Fruit fly (Drosophila melanogaster) whole organism, pupa: ENCODE data around the gene CG18223.

ENCODE experiments used
- CG32121 ChIP-seq: fragments of 200-800 bp; sonication (Bioruptor generic); IDR thresholded peaks from 2 replicates; pipeline ENCODE4 v1.3.6; 2022; ENCODE audit warnings: missing biosample characterization, missing genetic modification characterization
- CG8159 ChIP-seq: fragments of 200-800 bp; sonication (Bioruptor generic); optimal IDR thresholded peaks from 3 replicates; lab custom pipeline; 2018; ENCODE audit warnings: missing biosample characterization, mild to moderate bottlenecking, missing genetic modification characterization, moderate library complexity
- CG8301 ChIP-seq: fragments of 200-800 bp; sonication (Bioruptor generic); optimal IDR thresholded peaks from 2 replicates; lab custom pipeline; 2018; ENCODE audit warnings: missing biosample characterization, mild to moderate bottlenecking, missing genetic modification characterization
- Pif1A ChIP-seq: fragments of 200-800 bp; sonication (Bioruptor generic); optimal IDR thresholded peaks from 3 replicates; lab custom pipeline; 2016; ENCODE audit warnings: missing biosample characterization, missing genetic modification characterization

DNA sequence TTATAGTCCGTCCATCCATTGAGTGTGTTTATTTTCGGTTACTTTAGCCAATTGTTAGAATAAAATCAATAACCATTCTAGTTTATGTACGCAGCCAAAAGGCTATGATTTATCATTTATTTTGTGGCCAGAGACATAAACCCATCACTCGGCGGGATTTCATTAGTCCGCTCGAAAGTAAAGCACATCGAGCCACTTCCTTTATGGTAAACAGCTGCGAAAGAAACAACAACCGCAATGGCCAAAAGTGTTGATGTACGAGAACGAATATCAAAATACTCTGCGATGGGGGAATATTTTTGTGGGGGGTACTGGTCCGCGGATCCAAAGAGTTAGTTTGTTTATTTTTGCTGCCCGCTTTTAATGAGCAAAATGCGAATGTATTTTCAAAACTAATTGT is 38.5 kb downstream of the CG18223 start:
- TF ChIP-seq CG32121 (no peak), CG8159 (tag; lab: Kevin White, UChicago) (no peak), CG8301 (tag; lab: Kevin White, UChicago) (no peak), Pif1A (no peak)
